Fruit fly (Drosophila melanogaster): ENCODE measurements around the gene Cpr92F.

Cpr92F gene

dm6 chr3R:20621805-20622286 lies 47.5 kb upstream of the Cpr92F start, which contains the start of gene H (continued):
- TF ChIP-seq NFAT (GFP tag; IDR thresholded peaks at IDR 0.05), result no peak
- TF ChIP-seq Meics (GFP tag; optimal IDR thresholded peaks at IDR 0.05), result no peak
- no peak for TF ChIP-seq Side (GFP tag; optimal IDR thresholded peaks at IDR 0.05)
- TF ChIP-seq Six4 (GFP tag; optimal IDR thresholded peaks at IDR 0.05), result no peak
- no peak for TF ChIP-seq ham (GFP tag; IDR thresholded peaks at IDR 0.05)
- no peak for TF ChIP-seq bigmax (GFP tag; optimal IDR thresholded peaks at IDR 0.05)
- TF ChIP-seq row (GFP tag; IDR thresholded peaks at IDR 0.05), result peak; percentile 54; the same call in 2 of the 3 replicates
- no peak for TF ChIP-seq CG14667 (GFP tag; IDR thresholded peaks at IDR 0.05)
- TF ChIP-seq CG7357 (GFP tag; IDR thresholded peaks at IDR 0.05), result peak; percentile 95
- TF ChIP-seq hkb (optimal IDR thresholded peaks at IDR 0.05), result no peak
- no peak for TF ChIP-seq hkb (GFP tag; IDR thresholded peaks at IDR 0.05)
- TF ChIP-seq CG11560 (tag; IDR thresholded peaks at IDR 0.05), result no peak
- no peak for TF ChIP-seq otp (GFP tag; IDR thresholded peaks at IDR 0.05)
- no peak for TF ChIP-seq CG8281 (tag; optimal IDR thresholded peaks at IDR 0.05)
- peak; percentile 69 for TF ChIP-seq MBD-R2 (GFP tag; IDR thresholded peaks at IDR 0.05)
- peak; percentile 87 for TF ChIP-seq pzg (GFP tag; optimal IDR thresholded peaks at IDR 0.05)
- no peak for TF ChIP-seq Asciz (GFP tag; optimal IDR thresholded peaks at IDR 0.05)
- no peak for TF ChIP-seq bowl (GFP tag; IDR thresholded peaks at IDR 0.05)
- TF ChIP-seq CG1602 (GFP tag; optimal IDR thresholded peaks at IDR 0.05), result no peak
- no peak for TF ChIP-seq CG15479 (GFP tag; optimal IDR thresholded peaks at IDR 0.05)
- TF ChIP-seq CG34224 (GFP tag; IDR thresholded peaks at IDR 0.05; ENCODE audit: partially characterized antibody), result no peak
- peak; percentile 91 for TF ChIP-seq CG9797 (GFP tag; optimal IDR thresholded peaks at IDR 0.05)
- peak; percentile 90 for TF ChIP-seq CG30020 (tag; optimal IDR thresholded peaks at IDR 0.05)
- TF ChIP-seq tup (GFP tag; optimal IDR thresholded peaks at IDR 0.05), result no peak
- no peak for TF ChIP-seq Hey (tag; optimal IDR thresholded peaks at IDR 0.05)
- TF ChIP-seq cas (GFP tag; IDR thresholded peaks at IDR 0.05), result no peak
- TF ChIP-seq CG10654 (GFP tag; optimal IDR thresholded peaks at IDR 0.05), result no peak
- TF ChIP-seq Hr78 (GFP tag; optimal IDR thresholded peaks at IDR 0.05), result peak in 1 of 2 experiments; percentile 60
- TF ChIP-seq CG7963 (GFP tag; IDR thresholded peaks at IDR 0.05; ENCODE audit: partially characterized antibody), result no peak
- TF ChIP-seq phol (tag; optimal IDR thresholded peaks at IDR 0.05), result peak; percentile 29
- TF ChIP-seq Fer3 (tag; optimal IDR thresholded peaks at IDR 0.05), result no peak
- no peak for TF ChIP-seq CG4854 (GFP tag; optimal IDR thresholded peaks at IDR 0.05)
- peak; percentile 61 for TF ChIP-seq YL-1 (GFP tag; optimal IDR thresholded peaks at IDR 0.05)
- no peak for TF ChIP-seq Atf3 (GFP tag; optimal IDR thresholded peaks at IDR 0.05)
- no peak for TF ChIP-seq Hand (GFP tag; optimal IDR thresholded peaks at IDR 0.05)
- no peak for TF ChIP-seq Ada2b (GFP tag; IDR thresholded peaks at IDR 0.05)
- no peak for TF ChIP-seq CG9437 (GFP tag; optimal IDR thresholded peaks at IDR 0.05)
- TF ChIP-seq chm (GFP tag; IDR thresholded peaks at IDR 0.05), result no peak
- TF ChIP-seq Fer2 (tag; optimal IDR thresholded peaks at IDR 0.05), result no peak
- no peak for TF ChIP-seq repo (GFP tag; optimal IDR thresholded peaks at IDR 0.05)
- TF ChIP-seq CG4707 (GFP tag; optimal IDR thresholded peaks at IDR 0.05), result no peak
- TF ChIP-seq nau (GFP tag; optimal IDR thresholded peaks at IDR 0.05), result no peak
- no peak for TF ChIP-seq cg (GFP tag; optimal IDR thresholded peaks at IDR 0.05)
- no peak for TF ChIP-seq Lpt (GFP tag; optimal IDR thresholded peaks at IDR 0.05)
- TF ChIP-seq Hr51 (GFP tag; optimal IDR thresholded peaks at IDR 0.05), result no peak
- TF ChIP-seq CG8924 (tag; optimal IDR thresholded peaks at IDR 0.05), result peak; percentile 20
- TF ChIP-seq CG2129 (GFP tag; IDR thresholded peaks at IDR 0.05; ENCODE audit: partially characterized antibody), result no peak
- TF ChIP-seq psq (GFP tag; optimal IDR thresholded peaks at IDR 0.05), result peak; percentile 62
- TF ChIP-seq ssp (GFP tag; IDR thresholded peaks at IDR 0.05), result peak; percentile 97
- no peak for TF ChIP-seq CG5245 (GFP tag; optimal IDR thresholded peaks at IDR 0.05)
- TF ChIP-seq Bgb (GFP tag; IDR thresholded peaks at IDR 0.05; ENCODE audit: partially characterized antibody), result peak; percentile 41; the same call in 1 of the 2 replicates
